Worm (Caenorhabditis elegans): ENCODE results near the gene lon-1.

DNA sequence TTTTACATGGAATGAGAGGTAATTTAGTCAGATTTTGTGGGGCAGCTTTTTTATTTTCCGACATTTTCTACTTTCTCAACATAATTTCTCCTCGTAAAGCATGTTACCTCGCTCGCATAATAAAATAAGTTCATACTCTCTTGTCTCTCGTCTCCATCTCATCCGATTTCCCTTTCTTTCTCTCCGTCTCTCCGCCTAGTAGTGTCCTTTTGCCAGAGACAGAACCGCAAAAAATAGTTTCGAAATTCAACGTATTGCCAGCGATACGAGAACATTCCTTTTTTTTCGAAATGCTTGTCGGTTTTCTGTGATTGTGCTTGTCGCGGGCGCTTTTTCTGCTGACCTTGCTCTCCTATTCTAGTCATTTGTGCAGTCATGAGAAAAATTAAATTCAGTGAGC is 29.9 kb downstream of the lon-1 start:
- TF ChIP-seq nhr-6 (tag; optimal IDR thresholded peaks at IDR 0.05) (peak; percentile 2), unc-62 (GFP tag; optimal IDR thresholded peaks at IDR 0.05) (no peak), gmeb-1 (tag; optimal IDR thresholded peaks at IDR 0.05) (peak; percentile 51), ama-1 (optimal IDR thresholded peaks at IDR 0.05) (peak; percentile 95), F13H6.1 (tag; optimal IDR thresholded peaks at IDR 0.05) (peak; percentile 30), unc-39 (tag; optimal IDR thresholded peaks at IDR 0.05) (no peak), fos-1 (tag; optimal IDR thresholded peaks at IDR 0.05) (peak; percentile 50), lin-13 (GFP tag; optimal IDR thresholded peaks at IDR 0.05) (no peak), ztf-4 (tag; optimal IDR thresholded peaks at IDR 0.05) (peak; percentile 87)
